Worm (Caenorhabditis elegans): ENCODE results near the gene cca-1.

cca-1 gene

ce11 chrX:7897690-7898089, 21.9 kb upstream of the cca-1 start, which contains the start of gene latd-1:
latd-1 (minus strand) TSS chrX:7897790.
- no peak for TF ChIP-seq ref-1 (GFP tag; conservative IDR thresholded peaks at IDR 0.05)
- TF ChIP-seq cog-1 (tag; optimal IDR thresholded peaks at IDR 0.05) = no peak
- no peak for TF ChIP-seq ztf-23 (GFP tag; IDR thresholded peaks at IDR 0.05)
- TF ChIP-seq T22C8.4 (GFP tag; IDR thresholded peaks at IDR 0.05) = no peak; the same call in 1 of the 2 replicates
- TF ChIP-seq med-1 (GFP tag; optimal IDR thresholded peaks at IDR 0.05; ENCODE audit: insufficient read depth) = no peak
- TF ChIP-seq klf-2 (GFP tag; conservative IDR thresholded peaks at IDR 0.05) = no peak
- TF ChIP-seq tab-1 (GFP tag; IDR thresholded peaks at IDR 0.05) = no peak
- TF ChIP-seq ztf-29 (GFP tag; IDR thresholded peaks at IDR 0.05) = no peak
- TF ChIP-seq flt-1 (GFP tag; IDR thresholded peaks at IDR 0.05) = no peak

ce11 chrX:7892296-7892695, 16.5 kb upstream of the cca-1 start, which contains the start of gene C39D10.5:
C39D10.5 (minus strand) TSS chrX:7892396.
- TF ChIP-seq klf-2 (GFP tag; conservative IDR thresholded peaks at IDR 0.05) = no peak
- TF ChIP-seq ztf-29 (GFP tag; IDR thresholded peaks at IDR 0.05) = no peak
- TF ChIP-seq ztf-23 (GFP tag; IDR thresholded peaks at IDR 0.05) = no peak
- TF ChIP-seq tab-1 (GFP tag; IDR thresholded peaks at IDR 0.05) = no peak
- no peak for TF ChIP-seq flt-1 (GFP tag; IDR thresholded peaks at IDR 0.05)

ce11 chrX:7888915-7889314, 13.2 kb upstream of the cca-1 start, which contains the start of gene C39D10.2:
C39D10.2 (plus strand) TSS chrX:7889215.
- TF ChIP-seq ztf-29 (GFP tag; IDR thresholded peaks at IDR 0.05) (no peak), ref-1 (GFP tag; conservative IDR thresholded peaks at IDR 0.05) (no peak), flt-1 (GFP tag; IDR thresholded peaks at IDR 0.05) (no peak), T22C8.4 (GFP tag; IDR thresholded peaks at IDR 0.05) (no peak), med-1 (GFP tag; optimal IDR thresholded peaks at IDR 0.05; ENCODE audit: insufficient read depth) (no peak), tab-1 (GFP tag; IDR thresholded peaks at IDR 0.05) (no peak), klf-2 (GFP tag; conservative IDR thresholded peaks at IDR 0.05) (no peak), cog-1 (tag; optimal IDR thresholded peaks at IDR 0.05) (no peak), ztf-23 (GFP tag; IDR thresholded peaks at IDR 0.05) (no peak)

- TF ChIP-seq tab-1 (GFP tag; IDR thresholded peaks at IDR 0.05) (no peak), cog-1 (tag; optimal IDR thresholded peaks at IDR 0.05) (no peak), flt-1 (GFP tag; IDR thresholded peaks at IDR 0.05) (no peak), ztf-29 (GFP tag; IDR thresholded peaks at IDR 0.05) (no peak), klf-2 (GFP tag; conservative IDR thresholded peaks at IDR 0.05) (no peak), ref-1 (GFP tag; conservative IDR thresholded peaks at IDR 0.05) (no peak), T22C8.4 (GFP tag; IDR thresholded peaks at IDR 0.05) (no peak)
Measured at ce11 chrX:7886200-7886599, 10.4 kb upstream of the cca-1 start.

DNA sequence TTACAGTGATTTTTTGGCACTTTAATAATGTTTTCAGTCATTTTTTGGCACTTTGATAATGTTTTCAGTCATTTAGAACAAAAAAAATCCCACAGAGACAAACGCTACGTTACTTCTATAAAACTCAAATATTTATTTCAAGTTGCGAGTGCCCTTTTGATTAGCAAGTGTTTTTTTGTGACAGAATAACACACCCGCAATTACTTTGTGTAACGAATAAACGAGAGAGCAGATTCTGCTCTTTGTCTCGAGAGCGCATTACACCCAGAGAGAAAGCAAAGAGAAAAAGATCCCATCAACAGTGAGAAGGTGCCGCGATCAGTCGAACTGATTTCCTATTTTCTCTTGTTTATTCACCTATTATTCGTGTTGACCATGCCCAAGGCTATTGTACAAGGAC, 8.2 kb upstream of the cca-1 start, which contains the start of gene pcyt-2.2:
TSS of gene pcyt-2.2 (plus strand) at position 301 of the 400 bp plus-strand sequence.
- TF ChIP-seq flt-1 (GFP tag; IDR thresholded peaks at IDR 0.05) (no peak), ztf-23 (GFP tag; IDR thresholded peaks at IDR 0.05) (no peak), ref-1 (GFP tag; conservative IDR thresholded peaks at IDR 0.05) (no peak), tab-1 (GFP tag; IDR thresholded peaks at IDR 0.05) (no peak), klf-2 (GFP tag; conservative IDR thresholded peaks at IDR 0.05) (no peak), T22C8.4 (GFP tag; IDR thresholded peaks at IDR 0.05) (no peak), ztf-29 (GFP tag; IDR thresholded peaks at IDR 0.05) (no peak), cog-1 (tag; optimal IDR thresholded peaks at IDR 0.05) (no peak), med-1 (GFP tag; optimal IDR thresholded peaks at IDR 0.05; ENCODE audit: insufficient read depth) (no peak)

ce11 chrX:7881307-7881706, 5.6 kb upstream of the cca-1 start:
- TF ChIP-seq tab-1 (GFP tag; IDR thresholded peaks at IDR 0.05) = no peak

DNA sequence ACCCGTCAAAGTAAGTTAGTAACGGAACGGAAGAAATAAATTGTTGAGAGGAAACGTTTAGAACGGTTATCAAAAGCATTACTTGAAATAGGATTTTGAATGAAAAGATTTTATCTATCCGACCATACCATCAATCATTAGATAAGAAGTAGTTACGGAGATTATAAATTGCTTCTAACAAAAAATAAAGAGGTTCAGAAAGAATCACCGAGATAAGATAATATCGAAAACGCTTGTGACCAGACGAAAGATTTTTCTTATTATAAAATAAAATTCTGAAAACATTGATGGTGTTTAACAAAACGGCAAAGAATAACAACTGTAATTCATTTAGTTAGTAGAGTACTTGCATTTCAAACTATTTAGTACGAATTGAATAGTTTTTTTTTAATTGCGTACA, 5.1 kb upstream of the cca-1 start, which contains the start of gene C39D10.8:
TSS of gene C39D10.8 (minus strand) at position 101 of the 400 bp plus-strand sequence.
- TF ChIP-seq ztf-23 (GFP tag; IDR thresholded peaks at IDR 0.05) (no peak), flt-1 (GFP tag; IDR thresholded peaks at IDR 0.05) (no peak), T22C8.4 (GFP tag; IDR thresholded peaks at IDR 0.05) (no peak), klf-2 (GFP tag; conservative IDR thresholded peaks at IDR 0.05) (no peak)

ce11 chrX:7873350-7873749, 2.4 kb downstream of the cca-1 start:
- TF ChIP-seq ztf-29 (GFP tag; IDR thresholded peaks at IDR 0.05) = no peak
- TF ChIP-seq ref-1 (GFP tag; conservative IDR thresholded peaks at IDR 0.05) = no peak

DNA sequence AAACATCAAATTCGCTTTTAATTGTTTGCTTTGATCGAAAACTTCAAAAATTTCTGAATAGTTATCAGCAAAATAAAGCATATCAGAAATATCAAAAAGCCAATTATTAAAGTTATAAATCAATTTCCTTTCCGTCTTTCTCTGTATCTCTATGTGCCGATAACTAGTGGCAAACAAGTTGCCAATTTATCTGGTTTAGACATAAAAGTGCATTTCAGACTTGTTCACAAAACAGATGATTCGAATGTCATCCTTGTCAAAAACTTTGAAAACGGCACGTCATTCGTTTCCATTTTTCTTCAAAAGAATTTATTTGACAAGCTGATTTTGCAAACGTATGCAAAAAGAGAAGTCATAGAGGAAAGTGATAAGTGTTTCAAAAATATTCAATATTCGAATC, 8.4 kb downstream of the cca-1 start:
- TF ChIP-seq tab-1 (GFP tag; IDR thresholded peaks at IDR 0.05) (no peak), flt-1 (GFP tag; IDR thresholded peaks at IDR 0.05) (no peak), T22C8.4 (GFP tag; IDR thresholded peaks at IDR 0.05) (no peak), cog-1 (tag; optimal IDR thresholded peaks at IDR 0.05) (no peak), ref-1 (GFP tag; conservative IDR thresholded peaks at IDR 0.05) (no peak), ztf-23 (GFP tag; IDR thresholded peaks at IDR 0.05) (no peak)

DNA sequence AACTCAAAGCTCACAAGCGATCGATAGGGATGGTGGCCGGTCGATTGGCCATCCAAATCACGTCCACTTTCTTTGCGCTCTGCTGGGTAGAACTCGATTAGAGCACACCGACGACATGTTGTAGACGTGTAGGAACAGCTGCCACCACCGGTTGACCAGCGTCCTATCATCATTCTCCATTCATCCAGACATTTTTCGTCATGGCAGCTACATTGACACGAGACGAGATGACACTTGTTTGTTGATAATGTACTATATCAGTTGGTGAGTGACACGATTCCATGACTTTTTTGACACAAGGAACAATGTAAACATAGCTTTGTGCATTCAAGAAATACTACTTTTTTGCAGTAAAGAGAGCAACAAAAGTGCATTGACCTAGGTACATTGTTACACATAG, 9.3 kb downstream of the cca-1 start:
- no peak for TF ChIP-seq T22C8.4 (GFP tag; IDR thresholded peaks at IDR 0.05)
- TF ChIP-seq tab-1 (GFP tag; IDR thresholded peaks at IDR 0.05) = no peak
- no peak for TF ChIP-seq klf-2 (GFP tag; conservative IDR thresholded peaks at IDR 0.05)
- TF ChIP-seq ztf-29 (GFP tag; IDR thresholded peaks at IDR 0.05) = no peak
- TF ChIP-seq cog-1 (tag; optimal IDR thresholded peaks at IDR 0.05) = no peak
- no peak for TF ChIP-seq ztf-23 (GFP tag; IDR thresholded peaks at IDR 0.05)
- TF ChIP-seq flt-1 (GFP tag; IDR thresholded peaks at IDR 0.05) = no peak
- TF ChIP-seq ref-1 (GFP tag; conservative IDR thresholded peaks at IDR 0.05) = no peak
- TF ChIP-seq med-1 (GFP tag; optimal IDR thresholded peaks at IDR 0.05; ENCODE audit: insufficient read depth) = no peak

DNA sequence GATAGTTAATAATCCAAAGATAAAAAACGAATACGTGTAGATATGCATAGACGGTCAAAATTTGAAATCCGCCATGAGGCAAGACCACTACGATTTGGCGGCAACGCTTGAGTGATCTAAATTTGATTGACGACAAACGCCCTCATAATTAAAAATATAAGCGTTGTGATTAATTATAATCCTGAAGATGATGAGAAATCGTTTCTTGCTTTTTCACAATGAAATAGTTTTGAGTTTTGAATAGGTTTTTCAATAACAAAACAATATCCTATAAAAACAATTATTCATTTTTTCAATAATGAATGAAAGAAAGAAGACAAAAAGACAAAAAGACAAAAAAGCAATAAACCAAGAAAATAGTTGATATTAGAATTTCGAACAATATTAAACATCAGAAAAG, 28.3 kb downstream of the cca-1 start, which contains the start of gene C54D2.6:
TSS of gene C54D2.6 (minus strand) at position 101 of the 400 bp plus-strand sequence.
- TF ChIP-seq cog-1 (tag; optimal IDR thresholded peaks at IDR 0.05) (no peak), flt-1 (GFP tag; IDR thresholded peaks at IDR 0.05) (no peak), tab-1 (GFP tag; IDR thresholded peaks at IDR 0.05) (no peak), klf-2 (GFP tag; conservative IDR thresholded peaks at IDR 0.05) (no peak), med-1 (GFP tag; optimal IDR thresholded peaks at IDR 0.05; ENCODE audit: insufficient read depth) (no peak), ztf-23 (GFP tag; IDR thresholded peaks at IDR 0.05) (no peak), ref-1 (GFP tag; conservative IDR thresholded peaks at IDR 0.05) (no peak), ztf-29 (GFP tag; IDR thresholded peaks at IDR 0.05) (no peak), T22C8.4 (GFP tag; IDR thresholded peaks at IDR 0.05) (no peak)

Measured in whole organism, midembryonic.